Worm (Caenorhabditis elegans) whole organism, L2 larva: Measurements from ENCODE around the gene C36C5.15.

Source experiments
- ama-1 ChIP-seq: fragments of 150-350 bp; optimal IDR thresholded peaks from 2 replicates; lab custom pipeline; 2018; ENCODE audit warnings: inconsistent platforms
- ceh-16 ChIP-seq: fragments of 150-350 bp; optimal IDR thresholded peaks from 2 replicates; lab custom pipeline; 2014; ENCODE audit warnings: missing biosample characterization, missing genetic modification characterization
- nhr-12 ChIP-seq: fragments of 150-350 bp; optimal IDR thresholded peaks from 2 replicates; lab custom pipeline; 2014; ENCODE audit warnings: missing biosample characterization, missing genetic modification characterization
- nhr-25 ChIP-seq: fragments of 150-350 bp; sonication (generic microtip); optimal IDR thresholded peaks from 3 replicates; lab custom pipeline; 2014; ENCODE audit warnings: missing biosample characterization, missing genetic modification characterization

- no peak for TF ChIP-seq ama-1 (lab: Kevin White, UChicago)
- TF ChIP-seq nhr-12 (tag; lab: Kevin White, UChicago), result no peak
- no peak for TF ChIP-seq ceh-16 (tag; lab: Kevin White, UChicago)
- TF ChIP-seq nhr-25 (tag; lab: Kevin White, UChicago), result no peak
Observed at ce11 chrV:3204433-3204832, 35.9 kb upstream of the C36C5.15 start.
